Fruit fly (Drosophila melanogaster) whole organism, embryonic: Measurements from ENCODE around the gene CG16798.

Experiments
- BEAF-32 ChIP-seq: fragments of 200-800 bp; sonication (Bioruptor generic); optimal IDR thresholded peaks from 3 replicates; lab custom pipeline; 2017; ENCODE audit warnings: missing biosample characterization, missing genetic modification characterization, mild to moderate bottlenecking, moderate library complexity, missing genetic modification reagents
- CG10321 ChIP-seq: fragments of 200-800 bp; sonication (Bioruptor generic); IDR thresholded peaks from 2 replicates; pipeline ENCODE4 v1.3.6; 2022; ENCODE audit warnings: missing biosample characterization, missing genetic modification characterization
- CG10543 ChIP-seq: fragments of 200-800 bp; sonication (Bioruptor generic); optimal IDR thresholded peaks from 3 replicates; lab custom pipeline; 2017; ENCODE audit warnings: missing biosample characterization, mild to moderate bottlenecking, missing genetic modification characterization, moderate library complexity
- CG12219 ChIP-seq: fragments of 200-800 bp; sonication (Bioruptor generic); optimal IDR thresholded peaks from 3 replicates; lab custom pipeline; 2018; ENCODE audit warnings: missing biosample characterization, mild to moderate bottlenecking, missing genetic modification characterization
- CG12942 ChIP-seq: fragments of 200-800 bp; sonication (Bioruptor generic); optimal IDR thresholded peaks from 3 replicates; lab custom pipeline; 2016; ENCODE audit warnings: missing biosample characterization, missing genetic modification characterization
- CG1647 ChIP-seq: fragments of 200-800 bp; sonication (Bioruptor generic); optimal IDR thresholded peaks from 3 replicates; lab custom pipeline; 2016; ENCODE audit warnings: missing biosample characterization, missing genetic modification characterization
- CG17186 ChIP-seq: fragments of 200-800 bp; sonication (Bioruptor generic); optimal IDR thresholded peaks from 3 replicates; lab custom pipeline; 2017; ENCODE audit warnings: missing biosample characterization, missing genetic modification reagents, missing genetic modification characterization
- CG17328 ChIP-seq: fragments of 200-800 bp; sonication (Bioruptor generic); IDR thresholded peaks from 2 replicates; pipeline ENCODE4 v1.3.6; 2022; ENCODE audit warnings: missing biosample characterization, missing genetic modification characterization
- CG17829 ChIP-seq: fragments of 200-800 bp; optimal IDR thresholded peaks from 2 replicates; lab custom pipeline; 2019; ENCODE audit warnings: missing biosample characterization, mild to moderate bottlenecking, missing genetic modification characterization, moderate library complexity
- CG18476 ChIP-seq: fragments of 200-800 bp; sonication (Bioruptor generic); optimal IDR thresholded peaks from 2 replicates; lab custom pipeline; 2016; ENCODE audit warnings: missing biosample characterization, mild to moderate bottlenecking, missing genetic modification characterization
- CG2202 ChIP-seq: fragments of 200-800 bp; sonication (Bioruptor generic); optimal IDR thresholded peaks from 2 replicates; lab custom pipeline; 2018; ENCODE audit warnings: missing biosample characterization, mild to moderate bottlenecking, missing genetic modification characterization
- CG31365 ChIP-seq: fragments of 200-800 bp; sonication (Bioruptor generic); optimal IDR thresholded peaks from 2 replicates; lab custom pipeline; 2018; ENCODE audit warnings: missing biosample characterization, mild to moderate bottlenecking, missing genetic modification characterization
- CG34376 ChIP-seq: fragments of 200-800 bp; sonication (Bioruptor generic); optimal IDR thresholded peaks from 2 replicates; lab custom pipeline; 2018; ENCODE audit warnings: missing biosample characterization, mild to moderate bottlenecking, missing genetic modification characterization
- CG34422 ChIP-seq: fragments of 200-800 bp; sonication (Bioruptor generic); IDR thresholded peaks from 3 replicates; pipeline ENCODE4 v1.3.6; 2022; ENCODE audit warnings: missing biosample characterization, missing genetic modification characterization
- CG4282 ChIP-seq: fragments of 200-800 bp; sonication (Bioruptor generic); optimal IDR thresholded peaks from 2 replicates; lab custom pipeline; 2016; ENCODE audit warnings: missing biosample characterization, missing genetic modification characterization
- CG5180 ChIP-seq: fragments of 200-800 bp; sonication (Bioruptor generic); optimal IDR thresholded peaks from 3 replicates; lab custom pipeline; 2017; ENCODE audit warnings: missing biosample characterization, missing genetic modification characterization, mild to moderate bottlenecking, moderate library complexity, missing genetic modification reagents
- CG8089 ChIP-seq: fragments of 200-800 bp; sonication (Bioruptor generic); optimal IDR thresholded peaks from 3 replicates; lab custom pipeline; 2016; ENCODE audit warnings: missing biosample characterization, missing genetic modification characterization
- CG8290 ChIP-seq, 3 experiments: fragments of 200-800 bp; sonication (Bioruptor generic); optimal IDR thresholded peaks; 2 replicates each; lab custom pipeline; 2016 to 2019; ENCODE audit warnings: missing biosample characterization in 3 of 3, missing genetic modification characterization in 3 of 3, mild to moderate bottlenecking in 2 of 3, moderate library complexity in 1 of 3
- CG9727 ChIP-seq: fragments of 200-800 bp; sonication (Bioruptor generic); optimal IDR thresholded peaks from 3 replicates; lab custom pipeline; 2017; ENCODE audit warnings: missing biosample characterization, mild to moderate bottlenecking, missing genetic modification characterization
- CG9817 ChIP-seq: fragments of 200-800 bp; sonication (Bioruptor generic); optimal IDR thresholded peaks from 2 replicates; lab custom pipeline; 2018; ENCODE audit warnings: missing biosample characterization, mild to moderate bottlenecking, missing genetic modification characterization, moderate library complexity
- CrebB ChIP-seq: fragments of 200-800 bp; sonication (Bioruptor generic); optimal IDR thresholded peaks from 3 replicates; lab custom pipeline; 2018; ENCODE audit warnings: missing biosample characterization, mild to moderate bottlenecking, missing genetic modification characterization
- Dll ChIP-seq: fragments of 200-800 bp; sonication (Bioruptor generic); IDR thresholded peaks from 4 replicates; pipeline ENCODE4 v1.3.6; 2022; ENCODE audit warnings: missing biosample characterization, missing genetic modification characterization; ENCODE audit not compliant: partially characterized antibody
- MESR4 ChIP-seq: fragments of 200-800 bp; sonication (Bioruptor generic); optimal IDR thresholded peaks from 2 replicates; lab custom pipeline; 2018; ENCODE audit warnings: missing biosample characterization, mild to moderate bottlenecking, missing genetic modification characterization, moderate library complexity
- Max ChIP-seq: fragments of 200-800 bp; sonication (Bioruptor generic); optimal IDR thresholded peaks from 2 replicates; lab custom pipeline; 2016; ENCODE audit warnings: missing biosample characterization, mild to moderate bottlenecking, missing genetic modification characterization
- Nf-YC ChIP-seq: fragments of 200-800 bp; optimal IDR thresholded peaks from 3 replicates; lab custom pipeline; 2019; ENCODE audit warnings: missing biosample characterization, mild to moderate bottlenecking, missing genetic modification characterization, moderate library complexity
- Pdp1 ChIP-seq, 2 experiments: fragments of 200-800 bp; sonication (Bioruptor generic); optimal IDR thresholded peaks; 3 replicates each; lab custom pipeline; 2016; ENCODE audit warnings: missing biosample characterization in 2 of 2, missing genetic modification characterization in 2 of 2, mild to moderate bottlenecking in 1 of 2, moderate library complexity in 1 of 2
- Scr ChIP-seq: fragments of 200-800 bp; sonication (Bioruptor generic); IDR thresholded peaks from 2 replicates; pipeline ENCODE4 v1.3.6; 2022; ENCODE audit warnings: missing biosample characterization, missing genetic modification characterization; ENCODE audit not compliant: partially characterized antibody
- Trl ChIP-seq, 3 experiments: fragments of >200 bp in 2 of 3; fragments of 200-800 bp in 1 of 3; sonication (Bioruptor generic) in 1 of 3; optimal IDR thresholded peaks; 2 replicates in 1 of 3; 3 replicates in 2 of 3; lab custom pipeline; 2016 to 2017; ENCODE audit warnings: missing biosample characterization in 1 of 3, missing genetic modification characterization in 1 of 3
- Xrp1 ChIP-seq: fragments of 200-800 bp; sonication (Bioruptor generic); IDR thresholded peaks from 2 replicates; pipeline ENCODE4 v1.3.6; 2022; ENCODE audit warnings: missing biosample characterization, missing genetic modification characterization
- ara ChIP-seq: fragments of 200-800 bp; sonication (Bioruptor generic); IDR thresholded peaks from 2 replicates; pipeline ENCODE4 v1.3.6; 2022; ENCODE audit warnings: missing biosample characterization, missing genetic modification characterization
- bsh ChIP-seq, 2 experiments: fragments of 200-800 bp; sonication (Bioruptor generic); optimal IDR thresholded peaks; 2 replicates each; lab custom pipeline; 2017 to 2018; ENCODE audit warnings: mild to moderate bottlenecking in 2 of 2, missing biosample characterization in 2 of 2, missing genetic modification characterization in 2 of 2, moderate library complexity in 1 of 2
- dm ChIP-seq: fragments of 200-800 bp; sonication (Bioruptor generic); optimal IDR thresholded peaks from 3 replicates; lab custom pipeline; 2016; ENCODE audit warnings: missing biosample characterization, missing genetic modification characterization
- dpn ChIP-seq, 2 experiments: fragments of 200-800 bp; sonication (Bioruptor generic); optimal IDR thresholded peaks; 3 replicates each; lab custom pipeline; 2016; ENCODE audit warnings: missing biosample characterization in 2 of 2, missing genetic modification characterization in 2 of 2
- hkb ChIP-seq, 2 experiments: fragments of 200-800 bp in 1 of 2; fragments of >200 bp in 1 of 2; sonication (Bioruptor generic) in 1 of 2; IDR thresholded peaks in 1 of 2; optimal IDR thresholded peaks in 1 of 2; 2 replicates each; pipeline versions ENCODE4 v1.3.6 to Lab custom; 2017 to 2022; ENCODE audit warnings: missing biosample characterization in 1 of 2, missing genetic modification characterization in 1 of 2
- jumu ChIP-seq: fragments of 200-800 bp; sonication (Bioruptor generic); optimal IDR thresholded peaks from 3 replicates; lab custom pipeline; 2016; ENCODE audit warnings: missing biosample characterization, missing genetic modification characterization
- knrl ChIP-seq: fragments of 200-800 bp; sonication (Bioruptor generic); IDR thresholded peaks from 3 replicates; pipeline ENCODE4 v1.3.6; 2022; ENCODE audit warnings: missing biosample characterization, missing genetic modification characterization; ENCODE audit not compliant: partially characterized antibody
- lbe ChIP-seq: fragments of 200-800 bp; sonication (Bioruptor generic); optimal IDR thresholded peaks from 2 replicates; lab custom pipeline; 2016; ENCODE audit warnings: missing biosample characterization, mild to moderate bottlenecking, missing genetic modification characterization
- mirr ChIP-seq: fragments of 200-800 bp; sonication (Bioruptor generic); optimal IDR thresholded peaks from 3 replicates; lab custom pipeline; 2018; ENCODE audit warnings: missing biosample characterization, mild to moderate bottlenecking, missing genetic modification characterization
- odd ChIP-seq: fragments of 200-800 bp; sonication (Bioruptor generic); optimal IDR thresholded peaks from 2 replicates; lab custom pipeline; 2017; ENCODE audit warnings: missing biosample characterization, mild to moderate bottlenecking, missing genetic modification characterization
- phol ChIP-seq: fragments of 200-800 bp; sonication (Bioruptor generic); optimal IDR thresholded peaks from 3 replicates; lab custom pipeline; 2018; ENCODE audit warnings: missing biosample characterization, mild to moderate bottlenecking, missing genetic modification characterization, moderate library complexity
- row ChIP-seq: fragments of 200-800 bp; sonication (Bioruptor generic); IDR thresholded peaks from 3 replicates; pipeline ENCODE4 v1.3.6; 2022; ENCODE audit warnings: missing biosample characterization, missing genetic modification characterization
- salm ChIP-seq: fragments of 200-800 bp; sonication (Bioruptor generic); optimal IDR thresholded peaks from 2 replicates; lab custom pipeline; 2018; ENCODE audit warnings: missing biosample characterization, mild to moderate bottlenecking, missing genetic modification characterization
- sd ChIP-seq: fragments of 200-800 bp; sonication (Bioruptor generic); optimal IDR thresholded peaks from 3 replicates; lab custom pipeline; 2018; ENCODE audit warnings: missing biosample characterization, mild to moderate bottlenecking, missing genetic modification characterization, moderate library complexity
- trem ChIP-seq: fragments of 200-800 bp; optimal IDR thresholded peaks from 3 replicates; lab custom pipeline; 2019; ENCODE audit warnings: missing biosample characterization, mild to moderate bottlenecking, missing genetic modification characterization, moderate library complexity
- vvl ChIP-seq: fragments of 200-800 bp; sonication (Bioruptor generic); IDR thresholded peaks from 2 replicates; pipeline ENCODE4 v1.3.6; 2022; ENCODE audit warnings: missing biosample characterization, missing genetic modification characterization
- zf30C ChIP-seq: fragments of 200-800 bp; sonication (Bioruptor generic); optimal IDR thresholded peaks from 3 replicates; lab custom pipeline; 2018; ENCODE audit warnings: missing biosample characterization, mild to moderate bottlenecking, missing genetic modification characterization

Gene CG16798

dm6 chr2L:20428756-20429408 is 46.7 kb upstream of the CG16798 start (continued):
- TF ChIP-seq salm (peak; percentile 17), mirr (GFP tag; lab: Kevin White, UChicago) (peak; percentile 48), CG17328 (GFP tag; lab: Robert Waterston, UW) (no peak), BEAF-32 (peak; percentile 38), CG9817 (tag; lab: Kevin White, UChicago) (no peak), CG8089 (GFP tag; lab: Kevin White, UChicago) (no peak), hkb (optimal IDR thresholded peaks at IDR 0.05; lab: Kevin White, UChicago) (no peak), hkb (GFP tag; IDR thresholded peaks at IDR 0.05; lab: Robert Waterston, UW) (0 out of 2 replicates have a peak, but pooled peaks have one; percentile 20), Pdp1 (GFP tag; optimal IDR thresholded peaks at IDR 0.05; lab: Kevin White, UChicago) (peak in 1 of 2 experiments; percentile 73), CG17829 (tag; lab: Kevin White, UChicago) (peak; percentile 0), jumu (no peak), lbe (GFP tag; lab: Kevin White, UChicago) (peak; percentile 28), dm (GFP tag; lab: Kevin White, UChicago) (peak; percentile 48), CG17186 (peak; percentile 55), CG12219 (GFP tag; lab: Kevin White, UChicago) (no peak), trem (tag; lab: Kevin White, UChicago) (peak; percentile 0), CG9727 (no peak), zf30C (GFP tag; lab: Kevin White, UChicago) (no peak), phol (tag; lab: Kevin White, UChicago) (no peak), CG10543 (GFP tag; lab: Kevin White, UChicago) (peak; percentile 38), Trl (optimal IDR thresholded peaks at IDR 0.05; lab: Kevin White, UChicago) (peak in 1 of 2 experiments; percentile 24), Trl (GFP tag; optimal IDR thresholded peaks at IDR 0.05; lab: Kevin White, UChicago) (no peak), MESR4 (GFP tag; lab: Kevin White, UChicago) (peak; percentile 12), CG12942 (no peak), CrebB (tag; lab: Kevin White, UChicago) (peak; percentile 39), CG34376 (peak; percentile 33), knrl (GFP tag; lab: Robert Waterston, UW) (0 out of 3 replicates have a peak, but pooled peaks have one; percentile 24), CG31365 (peak; percentile 2), Nf-YC (tag; lab: Kevin White, UChicago) (peak; percentile 58), dpn (GFP tag; optimal IDR thresholded peaks at IDR 0.05; lab: Kevin White, UChicago) (no peak), Dll (GFP tag; lab: Robert Waterston, UW) (peak; percentile 35; the same call in 1 of the 4 replicates), odd (peak; percentile 16), CG1647 (GFP tag; lab: Kevin White, UChicago) (no peak), row (GFP tag; lab: Robert Waterston, UW) (peak; percentile 54), Xrp1 (0 out of 2 replicates have a peak, but pooled peaks have one; percentile 12), CG8290 (GFP tag; optimal IDR thresholded peaks at IDR 0.05; lab: Kevin White, UChicago) (no peak), CG8290 (tag; optimal IDR thresholded peaks at IDR 0.05; lab: Kevin White, UChicago) (peak in 1 of 2 experiments; percentile 58), CG10321 (peak; percentile 97), CG5180 (peak; percentile 100), Max (peak; percentile 24), bsh (GFP tag; optimal IDR thresholded peaks at IDR 0.05; lab: Kevin White, UChicago) (peak in 1 of 2 experiments; percentile 10), sd (tag; lab: Kevin White, UChicago) (peak; percentile 70), CG18476 (GFP tag; lab: Kevin White, UChicago) (no peak), Scr (GFP tag; lab: Robert Waterston, UW) (0 out of 2 replicates have a peak, but pooled peaks have one; percentile 9), CG34422 (GFP tag; lab: Robert Waterston, UW) (peak; percentile 35; the same call in 1 of the 3 replicates), CG2202 (no peak), CG4282 (no peak), ara (GFP tag; lab: Robert Waterston, UW) (peak; percentile 60; the same call in 1 of the 2 replicates), vvl (peak; percentile 57; the same call in 1 of the 2 replicates)
